Fruit fly (Drosophila melanogaster) Kc167 (cell line): ENCODE results near the gene Ir85a.

Experiments
- Myc ChIP-seq: fragments of >200 bp; optimal IDR thresholded peaks from 2 replicates; lab custom pipeline; 2017; ENCODE audit warnings: missing external identifiers
- Sin3A ChIP-seq: fragments of >200 bp; optimal IDR thresholded peaks from 2 replicates; lab custom pipeline; 2018; ENCODE audit warnings: missing external identifiers
- h ChIP-seq: fragments of >200 bp; optimal IDR thresholded peaks from 3 replicates; lab custom pipeline; 2018; ENCODE audit warnings: missing external identifiers
- insv ChIP-seq: fragments of >200 bp; optimal IDR thresholded peaks from 3 replicates; lab custom pipeline; 2018; ENCODE audit warnings: missing external identifiers
- psq ChIP-seq: fragments of >200 bp; optimal IDR thresholded peaks from 2 replicates; lab custom pipeline; 2017; ENCODE audit warnings: missing external identifiers
- ttk ChIP-seq: sonication (Bioruptor generic); optimal IDR thresholded peaks from 2 replicates; lab custom pipeline; 2017; ENCODE audit warnings: missing external identifiers

The Ir85a gene

dm6 chr3R:8807048-8807447 is 12.6 kb downstream of the Ir85a start:
- no peak for TF ChIP-seq Myc (lab: Kevin White, UChicago)

- TF ChIP-seq Myc (lab: Kevin White, UChicago) (no peak), psq (no peak), insv (lab: Kevin White, UChicago) (no peak), h (no peak), ttk (lab: Kevin White, UChicago) (no peak), Sin3A (lab: Kevin White, UChicago) (no peak)
Measured at dm6 chr3R:8807831-8808517, 13.5 kb downstream of the Ir85a start.

DNA sequence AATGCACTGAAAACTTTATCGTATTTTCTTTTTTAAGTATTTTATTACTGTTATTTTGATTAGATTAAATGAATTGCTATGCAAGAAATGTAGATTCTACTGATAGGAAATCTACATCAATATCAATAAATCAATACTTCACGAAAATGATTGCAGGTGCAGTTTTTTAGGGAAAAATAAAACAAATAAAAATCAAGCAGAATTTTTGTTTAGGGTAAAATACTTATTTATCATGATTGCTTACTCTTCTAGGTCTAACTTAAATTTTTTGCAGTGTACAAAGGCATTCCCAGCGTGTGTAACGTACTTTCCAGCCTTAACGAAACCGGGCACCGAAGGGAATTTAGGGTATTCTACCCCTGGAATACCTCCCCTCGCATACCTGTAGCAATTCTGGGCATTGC is 14.0 kb downstream of the Ir85a start:
- TF ChIP-seq ttk (lab: Kevin White, UChicago): no peak
- TF ChIP-seq h: no peak
- no peak for TF ChIP-seq insv (lab: Kevin White, UChicago)
- TF ChIP-seq Sin3A (lab: Kevin White, UChicago): no peak
- no peak for TF ChIP-seq psq
- TF ChIP-seq Myc (lab: Kevin White, UChicago): no peak

dm6 chr3R:8809712-8810111 is 15.2 kb downstream of the Ir85a start:
- no peak for TF ChIP-seq ttk (lab: Kevin White, UChicago)
- TF ChIP-seq h: no peak
- TF ChIP-seq psq: no peak
- no peak for TF ChIP-seq Myc (lab: Kevin White, UChicago)
- TF ChIP-seq Sin3A (lab: Kevin White, UChicago): no peak
- TF ChIP-seq insv (lab: Kevin White, UChicago): no peak

dm6 chr3R:8810397-8811184 is 16.1 kb downstream of the Ir85a start:
- TF ChIP-seq h: no peak
- TF ChIP-seq psq: no peak
- TF ChIP-seq ttk (lab: Kevin White, UChicago): no peak
- no peak for TF ChIP-seq insv (lab: Kevin White, UChicago)
- no peak for TF ChIP-seq Sin3A (lab: Kevin White, UChicago)
- TF ChIP-seq Myc (lab: Kevin White, UChicago): no peak

DNA sequence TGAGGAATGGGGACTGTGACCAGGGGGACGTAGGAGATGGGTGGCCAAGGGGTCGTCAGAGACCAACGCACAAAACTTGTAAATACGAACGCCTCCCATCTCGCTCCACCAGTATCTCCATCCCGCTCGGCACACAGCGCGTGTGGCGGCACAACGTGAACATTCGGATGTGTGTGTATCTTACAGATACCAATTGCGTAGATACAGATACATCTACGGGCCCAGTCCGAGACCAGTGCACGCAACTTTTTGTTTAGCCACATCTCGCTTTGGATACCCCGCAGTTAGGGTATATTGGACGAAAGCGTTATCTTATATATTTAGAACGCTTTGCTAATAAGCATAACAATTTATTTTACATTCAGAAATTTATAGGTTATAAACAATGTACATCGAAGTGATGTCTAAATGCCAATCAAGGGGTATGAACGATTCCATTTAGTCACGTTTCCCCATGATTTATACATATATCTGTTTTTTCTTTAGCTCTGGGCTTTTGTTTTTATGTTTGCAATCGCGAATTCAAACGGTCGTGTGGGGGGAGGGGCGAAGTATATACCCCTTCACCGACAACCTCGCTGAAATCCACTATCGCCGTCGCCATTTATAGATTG is 16.9 kb downstream of the Ir85a start:
- no peak for TF ChIP-seq Sin3A (lab: Kevin White, UChicago)

DNA sequence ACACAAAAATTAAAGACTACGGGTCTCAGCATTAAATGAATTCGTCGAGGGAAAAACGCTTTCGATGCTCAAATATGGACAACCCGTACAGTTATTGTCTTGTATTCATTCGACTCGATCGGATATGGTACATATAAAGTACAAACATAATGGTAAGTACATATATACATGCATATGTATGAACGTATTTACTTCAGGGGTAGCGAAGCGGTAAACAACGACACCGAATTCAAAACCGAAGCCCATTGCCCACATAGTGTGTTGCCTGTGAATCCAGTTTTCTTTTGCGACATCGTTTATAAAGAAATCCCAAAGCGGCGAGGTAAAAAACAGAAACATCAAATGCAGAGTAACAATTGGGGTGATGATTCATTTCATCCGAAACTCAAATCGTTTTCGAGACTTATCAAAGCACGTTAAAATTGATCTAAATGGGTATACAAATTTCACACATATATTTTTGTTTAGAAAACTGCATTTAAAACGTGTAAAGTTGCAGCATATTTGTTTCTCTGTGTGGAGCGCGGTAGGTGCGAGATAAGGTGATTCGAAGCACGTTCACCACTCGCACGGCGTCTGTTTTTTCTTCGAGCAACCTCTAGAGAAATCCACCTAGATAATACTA is 18.0 kb downstream of the Ir85a start:
- TF ChIP-seq psq (no peak), insv (lab: Kevin White, UChicago) (no peak), ttk (lab: Kevin White, UChicago) (no peak), Myc (lab: Kevin White, UChicago) (no peak), Sin3A (lab: Kevin White, UChicago) (no peak), h (no peak)

- TF ChIP-seq ttk (lab: Kevin White, UChicago) (no peak), insv (lab: Kevin White, UChicago) (no peak), Sin3A (lab: Kevin White, UChicago) (no peak), h (no peak), Myc (lab: Kevin White, UChicago) (no peak), psq (no peak)
Measured at dm6 chr3R:8813164-8813629, 18.7 kb downstream of the Ir85a start, which contains the start of gene CG9837. Gene CG9837 (minus strand): TSS chr3R:8813579.

DNA sequence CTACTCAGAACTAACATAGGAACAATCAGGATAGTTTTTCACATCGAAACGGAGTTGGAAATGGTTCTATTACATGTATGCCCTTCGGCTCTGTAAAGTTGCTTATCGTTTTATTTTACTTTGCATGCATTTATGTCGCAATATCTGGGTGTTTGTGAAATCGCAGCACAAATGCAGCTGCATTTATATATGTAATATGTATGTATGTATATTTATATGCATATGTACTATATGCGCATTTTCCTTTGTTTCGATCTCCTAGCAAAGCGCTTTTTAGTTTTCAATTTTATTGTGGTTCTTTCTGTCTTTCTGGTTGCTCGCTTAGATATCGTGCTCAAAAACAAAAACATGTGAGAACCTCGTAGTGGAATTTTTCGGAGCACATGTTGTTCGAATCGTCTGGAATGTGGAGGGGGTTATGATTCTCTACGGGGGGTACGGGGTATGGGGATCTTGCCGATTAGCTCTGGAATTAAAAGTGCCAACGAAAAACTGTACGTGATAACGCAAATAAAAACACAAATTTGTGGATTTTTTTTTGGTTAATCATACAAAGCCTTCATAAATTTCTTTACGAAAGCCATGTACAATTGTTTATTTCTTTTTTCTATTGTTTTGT is 19.7 kb downstream of the Ir85a start:
- TF ChIP-seq Sin3A (lab: Kevin White, UChicago) (no peak), ttk (lab: Kevin White, UChicago) (no peak), insv (lab: Kevin White, UChicago) (no peak), h (no peak), Myc (lab: Kevin White, UChicago) (no peak), psq (no peak)

DNA sequence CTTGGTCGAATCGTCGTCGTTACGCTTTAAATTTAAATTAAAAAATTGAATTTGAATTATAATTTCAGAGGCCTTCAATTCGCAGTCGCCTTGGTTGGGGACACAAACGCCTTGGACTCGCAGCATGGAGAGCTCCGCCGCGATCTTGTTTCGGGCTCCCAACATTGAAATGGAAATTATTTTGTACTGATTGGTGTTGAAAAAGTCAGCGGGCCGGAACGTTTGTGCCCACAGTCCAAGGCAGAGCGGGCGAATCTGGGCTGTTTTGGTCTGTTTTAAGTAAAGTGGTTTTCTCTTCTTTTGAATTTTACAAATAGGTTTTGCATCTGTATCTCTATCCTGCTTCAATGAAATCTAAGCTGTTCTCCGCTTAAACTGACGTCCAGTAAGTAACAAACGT is 20.6 kb downstream of the Ir85a start:
- TF ChIP-seq Sin3A (lab: Kevin White, UChicago): no peak
- TF ChIP-seq psq: no peak
- no peak for TF ChIP-seq Myc (lab: Kevin White, UChicago)
- TF ChIP-seq insv (lab: Kevin White, UChicago): no peak
- TF ChIP-seq h: no peak

- TF ChIP-seq ttk (lab: Kevin White, UChicago) (peak; percentile 98), psq (no peak), Sin3A (lab: Kevin White, UChicago) (no peak)
Measured at dm6 chr3R:8818239-8818638, 23.8 kb downstream of the Ir85a start.
